Worm (Caenorhabditis elegans) whole organism, L1 larva: ENCODE data around the gene T26C5.3.

Experiments
- C04F5.9 ChIP-seq: sonication (generic microtip); optimal IDR thresholded peaks from 2 replicates; lab custom pipeline; 2016; ENCODE audit warnings: missing genetic modification characterization, missing compliant biosample characterization
- C16A3.4 ChIP-seq: fragments of 150-350 bp; optimal IDR thresholded peaks from 2 replicates; lab custom pipeline; 2014; ENCODE audit warnings: missing biosample characterization, missing genetic modification characterization
- F16B12.6 ChIP-seq: fragments of 150-350 bp; optimal IDR thresholded peaks from 2 replicates; lab custom pipeline; 2014; ENCODE audit warnings: missing biosample characterization, missing genetic modification characterization
- aha-1 ChIP-seq: fragments of 150-350 bp; optimal IDR thresholded peaks from 2 replicates; lab custom pipeline; 2014; ENCODE audit warnings: missing biosample characterization, missing genetic modification characterization
- ama-1 ChIP-seq: fragments of 150-350 bp; optimal IDR thresholded peaks from 2 replicates; lab custom pipeline; 2014
- ceh-8 ChIP-seq: fragments of 200-800 bp; sonication (Bioruptor generic); optimal IDR thresholded peaks from 2 replicates; lab custom pipeline; 2018; ENCODE audit warnings: mild to moderate bottlenecking, missing genetic modification characterization, moderate library complexity, missing compliant biosample characterization
- ceh-88 ChIP-seq: fragments of 200-800 bp; sonication (Bioruptor generic); IDR thresholded peaks from 2 replicates; pipeline ENCODE4 v1.3.6; 2022; ENCODE audit warnings: missing genetic modification characterization, missing compliant biosample characterization
- ces-1 ChIP-seq: fragments of 150-350 bp; optimal IDR thresholded peaks from 2 replicates; lab custom pipeline; 2014; ENCODE audit warnings: missing biosample characterization, missing genetic modification reagents, missing genetic modification characterization
- dpl-1 ChIP-seq, 3 experiments: fragments of 150-350 bp in 2 of 3; sonication (generic microtip) in 1 of 3; optimal IDR thresholded peaks; 2 replicates each; lab custom pipeline; 2014 to 2017; ENCODE audit warnings: missing biosample characterization in 3 of 3, missing genetic modification characterization in 3 of 3, missing genetic modification reagents in 3 of 3
- efl-3 ChIP-seq: fragments of 200-800 bp; sonication (Bioruptor generic); optimal IDR thresholded peaks from 2 replicates; lab custom pipeline; 2018; ENCODE audit warnings: mild to moderate bottlenecking, missing genetic modification characterization, missing compliant biosample characterization
- egl-13 ChIP-seq: sonication (generic microtip); optimal IDR thresholded peaks from 2 replicates; lab custom pipeline; 2016; ENCODE audit warnings: missing genotype, missing genetic modification reagents, missing genetic modification characterization, missing compliant biosample characterization
- egl-27 ChIP-seq, 2 experiments: fragments of 150-350 bp in 1 of 2; sonication (generic microtip); optimal IDR thresholded peaks; 3 replicates each; lab custom pipeline; 2017 to 2018; ENCODE audit warnings: missing biosample characterization in 2 of 2, missing genetic modification characterization in 2 of 2, missing genetic modification reagents in 2 of 2
- elt-3 ChIP-seq, 6 experiments: fragments of 150-350 bp in 1 of 6; sonication (generic microtip); optimal IDR thresholded peaks; 2 replicates each; lab custom pipeline; 2017 to 2018; ENCODE audit warnings: missing biosample characterization in 6 of 6, missing genetic modification characterization in 6 of 6, inconsistent platforms in 1 of 6
- fkh-10 ChIP-seq: sonication (generic microtip); optimal IDR thresholded peaks from 2 replicates; lab custom pipeline; 2017; ENCODE audit warnings: missing biosample characterization, missing genetic modification reagents, missing genetic modification characterization
- fkh-4 ChIP-seq: sonication (generic microtip); optimal IDR thresholded peaks from 2 replicates; lab custom pipeline; 2016; ENCODE audit warnings: missing compliant biosample characterization, missing genetic modification characterization, borderline replicate concordance
- fkh-8 ChIP-seq: sonication (generic microtip); optimal IDR thresholded peaks from 2 replicates; lab custom pipeline; 2016; ENCODE audit warnings: mild to moderate bottlenecking, missing genetic modification characterization, missing compliant biosample characterization
- fos-1 ChIP-seq: fragments of 150-350 bp; optimal IDR thresholded peaks from 2 replicates; lab custom pipeline; 2014; ENCODE audit warnings: missing biosample characterization, missing genetic modification characterization
- hlh-4 ChIP-seq: sonication (generic microtip); optimal IDR thresholded peaks from 2 replicates; lab custom pipeline; 2016; ENCODE audit warnings: mild to moderate bottlenecking, missing genetic modification characterization, missing compliant biosample characterization
- hpl-2 ChIP-seq: fragments of 150-350 bp; optimal IDR thresholded peaks from 2 replicates; lab custom pipeline; 2014; ENCODE audit warnings: missing biosample characterization, missing genetic modification reagents, missing genetic modification characterization
- isw-1 ChIP-seq: fragments of 200-800 bp; sonication (Bioruptor generic); IDR thresholded peaks from 2 replicates; pipeline ENCODE4 v1.3.6; 2022; ENCODE audit warnings: missing genetic modification characterization, missing compliant biosample characterization
- jun-1 ChIP-seq: fragments of 150-350 bp; optimal IDR thresholded peaks from 2 replicates; lab custom pipeline; 2014; ENCODE audit warnings: missing biosample characterization, missing genetic modification reagents, missing genetic modification characterization
- lin-13 ChIP-seq: fragments of 150-350 bp; optimal IDR thresholded peaks from 2 replicates; lab custom pipeline; 2014; ENCODE audit warnings: missing biosample characterization, missing genetic modification reagents, missing genetic modification characterization
- lin-14 ChIP-seq: fragments of 200-800 bp; sonication (Bioruptor generic); optimal IDR thresholded peaks from 2 replicates; lab custom pipeline; 2018; ENCODE audit warnings: mild to moderate bottlenecking, missing genetic modification characterization, moderate library complexity, missing compliant biosample characterization
- lin-15B ChIP-seq: fragments of 150-350 bp; sonication (generic microtip); optimal IDR thresholded peaks from 3 replicates; lab custom pipeline; 2014; ENCODE audit warnings: missing biosample characterization, missing genetic modification characterization
- lin-39 ChIP-seq: fragments of 150-350 bp; optimal IDR thresholded peaks from 2 replicates; lab custom pipeline; 2014; ENCODE audit warnings: missing biosample characterization, missing genetic modification reagents, missing genetic modification characterization
- mab-9 ChIP-seq: fragments of 200-800 bp; sonication (Bioruptor generic); IDR thresholded peaks from 2 replicates; pipeline ENCODE4 v1.3.6; 2022; ENCODE audit warnings: missing genetic modification reagents, missing genetic modification characterization, missing compliant biosample characterization
- mdl-1 ChIP-seq, 2 experiments: fragments of 150-350 bp; optimal IDR thresholded peaks; 2 replicates each; lab custom pipeline; 2014 to 2017; ENCODE audit warnings: missing biosample characterization in 2 of 2, missing genetic modification characterization in 2 of 2, inconsistent platforms in 1 of 2
- mep-1 ChIP-seq: fragments of 150-350 bp; optimal IDR thresholded peaks from 2 replicates; lab custom pipeline; 2014; ENCODE audit warnings: missing biosample characterization, missing genetic modification characterization
- nhr-12 ChIP-seq: sonication (generic microtip); optimal IDR thresholded peaks from 2 replicates; lab custom pipeline; 2017; ENCODE audit warnings: missing biosample characterization, missing genetic modification characterization
- nhr-19 ChIP-seq: fragments of 200-800 bp; sonication (Bioruptor generic); conservative IDR thresholded peaks from 2 replicates; pipeline ENCODE4 v1.3.6; 2022; ENCODE audit warnings: missing genetic modification characterization, missing compliant biosample characterization
- nhr-20 ChIP-seq: sonication (generic microtip); optimal IDR thresholded peaks from 2 replicates; lab custom pipeline; 2016; ENCODE audit warnings: mild to moderate bottlenecking, missing genetic modification characterization, missing compliant biosample characterization
- nhr-237 ChIP-seq: fragments of 150-350 bp; optimal IDR thresholded peaks from 2 replicates; lab custom pipeline; 2014; ENCODE audit warnings: missing biosample characterization, missing genetic modification characterization
- nhr-28 ChIP-seq: fragments of 150-350 bp; optimal IDR thresholded peaks from 2 replicates; lab custom pipeline; 2014; ENCODE audit warnings: missing biosample characterization, missing genetic modification characterization
- nhr-47 ChIP-seq: sonication (generic microtip); optimal IDR thresholded peaks from 2 replicates; lab custom pipeline; 2016; ENCODE audit warnings: mild to moderate bottlenecking, missing genetic modification characterization, moderate library complexity, missing compliant biosample characterization
- nhr-71 ChIP-seq: sonication (generic microtip); optimal IDR thresholded peaks from 2 replicates; lab custom pipeline; 2016; ENCODE audit warnings: mild to moderate bottlenecking, missing genetic modification characterization, moderate library complexity, missing compliant biosample characterization
- nhr-76 ChIP-seq: sonication (generic microtip); optimal IDR thresholded peaks from 2 replicates; lab custom pipeline; 2017; ENCODE audit warnings: missing biosample characterization, missing genetic modification characterization
- nhr-77 ChIP-seq: fragments of 150-350 bp; optimal IDR thresholded peaks from 2 replicates; lab custom pipeline; 2014; ENCODE audit warnings: missing biosample characterization, missing genetic modification characterization
- nhr-84 ChIP-seq: sonication (generic microtip); optimal IDR thresholded peaks from 2 replicates; lab custom pipeline; 2017; ENCODE audit warnings: missing biosample characterization, missing genetic modification characterization
- nhr-85 ChIP-seq: sonication (generic microtip); peaks from one replicate; lab custom pipeline; 2016; ENCODE audit warnings: missing genetic modification characterization, inconsistent platforms, missing compliant biosample characterization
- nhr-90 ChIP-seq: sonication (generic microtip); optimal IDR thresholded peaks from 2 replicates; lab custom pipeline; 2016; ENCODE audit warnings: mild to moderate bottlenecking, missing genetic modification characterization, missing compliant biosample characterization; ENCODE audit not compliant: poor library complexity
- pag-3 ChIP-seq: sonication (generic microtip); optimal IDR thresholded peaks from 2 replicates; lab custom pipeline; 2017; ENCODE audit warnings: missing genetic modification characterization, mild to moderate bottlenecking, missing compliant biosample characterization, antibody characterized with exemption, borderline replicate concordance; ENCODE audit not compliant: insufficient read depth
- pax-3 ChIP-seq: fragments of 200-800 bp; sonication (Bioruptor generic); optimal IDR thresholded peaks from 2 replicates; lab custom pipeline; 2018; ENCODE audit warnings: mild to moderate bottlenecking, missing genetic modification characterization, moderate library complexity, missing compliant biosample characterization
- snpc-4 ChIP-seq: fragments of 150-350 bp; optimal IDR thresholded peaks from 2 replicates; lab custom pipeline; 2014; ENCODE audit warnings: missing biosample characterization, missing genetic modification characterization
- snu-23 ChIP-seq: sonication (generic microtip); optimal IDR thresholded peaks from 2 replicates; lab custom pipeline; 2016; ENCODE audit warnings: missing genetic modification characterization, missing compliant biosample characterization
- sox-4 ChIP-seq: sonication (generic microtip); optimal IDR thresholded peaks from 2 replicates; lab custom pipeline; 2016; ENCODE audit warnings: missing genetic modification characterization, missing compliant biosample characterization
- swsn-7 ChIP-seq: sonication (generic microtip); optimal IDR thresholded peaks from 2 replicates; lab custom pipeline; 2016; ENCODE audit warnings: missing genetic modification characterization, missing compliant biosample characterization
- tbx-2 ChIP-seq: sonication (generic microtip); optimal IDR thresholded peaks from 2 replicates; lab custom pipeline; 2016; ENCODE audit warnings: missing genetic modification characterization, missing compliant biosample characterization
- tlp-1 ChIP-seq: fragments of 150-350 bp; optimal IDR thresholded peaks from 2 replicates; lab custom pipeline; 2014; ENCODE audit warnings: missing biosample characterization, missing genetic modification characterization
- unc-130 ChIP-seq: fragments of 150-350 bp; optimal IDR thresholded peaks from 2 replicates; lab custom pipeline; 2017; ENCODE audit warnings: missing biosample characterization, missing genetic modification characterization, inconsistent platforms
- unc-30 ChIP-seq: sonication (generic microtip); optimal IDR thresholded peaks from 2 replicates; lab custom pipeline; 2017; ENCODE audit warnings: missing biosample characterization, missing genetic modification characterization
- unc-86 ChIP-seq: sonication (generic microtip); optimal IDR thresholded peaks from 2 replicates; lab custom pipeline; 2016; ENCODE audit warnings: missing genetic modification characterization, missing compliant biosample characterization
- vab-15 ChIP-seq: sonication (generic microtip); optimal IDR thresholded peaks from 2 replicates; lab custom pipeline; 2017; ENCODE audit warnings: missing genotype, mild to moderate bottlenecking, missing genetic modification characterization, missing compliant biosample characterization
- zag-1 ChIP-seq: fragments of 150-350 bp; optimal IDR thresholded peaks from 2 replicates; lab custom pipeline; 2014; ENCODE audit warnings: missing biosample characterization, missing genetic modification characterization
- ztf-11 ChIP-seq, 2 experiments: sonication (generic microtip); optimal IDR thresholded peaks; 2 replicates each; lab custom pipeline; 2016 to 2017; ENCODE audit warnings: missing genetic modification characterization in 2 of 2, missing biosample characterization in 1 of 2, missing compliant biosample characterization in 1 of 2

Gene T26C5.3

ce11 chrII:9242804-9243203 is 6.4 kb downstream of the T26C5.3 start:
- no peak for TF ChIP-seq ztf-11 (tag; optimal IDR thresholded peaks at IDR 0.05; lab: Kevin White, UChicago)
- TF ChIP-seq nhr-20 = peak; percentile 51
- no peak for TF ChIP-seq hpl-2 (GFP tag; lab: Kevin White, UChicago)
- no peak for TF ChIP-seq ama-1 (lab: Kevin White, UChicago)
- TF ChIP-seq egl-27 (tag; optimal IDR thresholded peaks at IDR 0.05; lab: Kevin White, UChicago) = no peak
- TF ChIP-seq nhr-76 (tag; lab: Kevin White, UChicago) = no peak
- TF ChIP-seq nhr-71 (tag; lab: Kevin White, UChicago) = peak; percentile 67
- TF ChIP-seq nhr-77 (tag; lab: Kevin White, UChicago) = peak; percentile 15
- peak; percentile 34 for TF ChIP-seq unc-86
- no peak for TF ChIP-seq nhr-84 (tag; lab: Kevin White, UChicago)
- TF ChIP-seq unc-130 = peak; percentile 49
- TF ChIP-seq jun-1 = peak; percentile 6
- no peak for TF ChIP-seq ces-1 (GFP tag; lab: Kevin White, UChicago)
- no peak for TF ChIP-seq unc-30 (tag; lab: Kevin White, UChicago)
- TF ChIP-seq tbx-2 (tag; lab: Kevin White, UChicago) = peak; percentile 60
- peak; percentile 41 for TF ChIP-seq lin-15B (tag; lab: Kevin White, UChicago)
- no peak for TF ChIP-seq fkh-8 (tag; lab: Kevin White, UChicago)
- TF ChIP-seq fos-1 (tag; lab: Kevin White, UChicago) = no peak
- peak; percentile 88 to 95 (median 93) for TF ChIP-seq dpl-1 (GFP tag; optimal IDR thresholded peaks at IDR 0.05; lab: Kevin White, UChicago)
- peak; percentile 49; the same call in 1 of the 2 replicates for TF ChIP-seq isw-1 (GFP tag; lab: Robert Waterston, UW)
- no peak for TF ChIP-seq fkh-4 (tag; lab: Kevin White, UChicago)
- no peak for TF ChIP-seq snpc-4 (tag; lab: Kevin White, UChicago)
- TF ChIP-seq nhr-12 (tag; lab: Kevin White, UChicago) = no peak
- peak; percentile 48 for TF ChIP-seq ceh-88 (GFP tag; lab: Robert Waterston, UW)
- TF ChIP-seq nhr-19 (GFP tag; lab: Robert Waterston, UW) = peak; percentile 41; the same call in 1 of the 2 replicates
- no peak for TF ChIP-seq nhr-90
- TF ChIP-seq hlh-4 (tag; lab: Kevin White, UChicago) = no peak
- no peak for TF ChIP-seq egl-13 (tag; lab: Kevin White, UChicago)
- no peak for TF ChIP-seq elt-3 (tag; optimal IDR thresholded peaks at IDR 0.05; lab: Kevin White, UChicago)
- no peak for TF ChIP-seq pax-3
- no peak for TF ChIP-seq vab-15
- peak; percentile 75 for TF ChIP-seq nhr-85 (tag; lab: Kevin White, UChicago)
- TF ChIP-seq F16B12.6 (tag; lab: Kevin White, UChicago) = peak; percentile 16
- TF ChIP-seq ceh-8 = no peak
- no peak for TF ChIP-seq tlp-1 (tag; lab: Kevin White, UChicago)
- TF ChIP-seq lin-14 (GFP tag; lab: Kevin White, UChicago) = peak; percentile 59
- no peak for TF ChIP-seq sox-4
- TF ChIP-seq swsn-7 = peak; percentile 54
- TF ChIP-seq pag-3 (tag; lab: Kevin White, UChicago) = no peak
- TF ChIP-seq mab-9 (GFP tag; lab: Robert Waterston, UW) = no peak
- no peak for TF ChIP-seq fkh-10
- peak; percentile 14 for TF ChIP-seq nhr-237
- TF ChIP-seq snu-23 (GFP tag; lab: Kevin White, UChicago) = peak; percentile 69
- no peak for TF ChIP-seq zag-1 (tag; lab: Kevin White, UChicago)
- TF ChIP-seq nhr-28 (tag; lab: Kevin White, UChicago) = no peak
- TF ChIP-seq mdl-1 (tag; optimal IDR thresholded peaks at IDR 0.05; lab: Kevin White, UChicago) = peak in 1 of 2 experiments; percentile 47
- no peak for TF ChIP-seq lin-39 (tag; lab: Kevin White, UChicago)
- TF ChIP-seq aha-1 (tag; lab: Kevin White, UChicago) = no peak
- TF ChIP-seq efl-3 (GFP tag; lab: Kevin White, UChicago) = no peak
- TF ChIP-seq lin-13 (GFP tag; lab: Kevin White, UChicago) = no peak
- TF ChIP-seq mep-1 (tag; lab: Kevin White, UChicago) = peak; percentile 68
- no peak for TF ChIP-seq C16A3.4
- peak; percentile 65 for TF ChIP-seq nhr-47 (tag; lab: Kevin White, UChicago)
- no peak for TF ChIP-seq C04F5.9 (tag; lab: Kevin White, UChicago)
